Fruit fly (Drosophila melanogaster) whole organism, embryonic: Measurements from ENCODE around the gene CG31075.

Experiments used
- Atf6 ChIP-seq: fragments of 200-800 bp; sonication (Bioruptor generic); IDR thresholded peaks from 2 replicates; pipeline ENCODE4 v1.3.6; 2022; ENCODE audit warnings: missing biosample characterization, missing genetic modification characterization
- Bgb ChIP-seq: fragments of 200-800 bp; sonication (Bioruptor generic); IDR thresholded peaks from 2 replicates; pipeline ENCODE4 v1.3.6; 2022; ENCODE audit warnings: missing biosample characterization, missing genetic modification characterization; ENCODE audit not compliant: partially characterized antibody
- CG10543 ChIP-seq: fragments of 200-800 bp; sonication (Bioruptor generic); optimal IDR thresholded peaks from 3 replicates; lab custom pipeline; 2017; ENCODE audit warnings: missing biosample characterization, mild to moderate bottlenecking, missing genetic modification characterization, moderate library complexity
- CG11093 ChIP-seq: fragments of 200-800 bp; sonication (Bioruptor generic); IDR thresholded peaks from 3 replicates; pipeline ENCODE4 v1.3.6; 2022; ENCODE audit warnings: missing biosample characterization, missing genetic modification characterization
- CG13624 ChIP-seq: fragments of 200-800 bp; sonication (Bioruptor generic); optimal IDR thresholded peaks from 2 replicates; lab custom pipeline; 2016; ENCODE audit warnings: missing biosample characterization, missing genetic modification characterization
- CG13775 ChIP-seq: fragments of 200-800 bp; sonication (Bioruptor generic); optimal IDR thresholded peaks from 3 replicates; lab custom pipeline; 2017; ENCODE audit warnings: missing biosample characterization, mild to moderate bottlenecking, missing genetic modification characterization
- CG14014 ChIP-seq: fragments of 200-800 bp; sonication (Bioruptor generic); IDR thresholded peaks from 2 replicates; pipeline ENCODE4 v1.3.6; 2022; ENCODE audit warnings: missing biosample characterization, missing genetic modification characterization
- CG14667 ChIP-seq: fragments of 200-800 bp; sonication (Bioruptor generic); IDR thresholded peaks from 2 replicates; pipeline ENCODE4 v1.3.6; 2022; ENCODE audit warnings: missing biosample characterization, missing genetic modification characterization
- CG16813 ChIP-seq: fragments of 200-800 bp; sonication (Bioruptor generic); IDR thresholded peaks from 3 replicates; pipeline ENCODE4 v1.3.6; 2022; ENCODE audit warnings: missing biosample characterization, missing genetic modification characterization; ENCODE audit not compliant: partially characterized antibody
- CG17359 ChIP-seq: fragments of 200-800 bp; sonication (Bioruptor generic); optimal IDR thresholded peaks from 3 replicates; lab custom pipeline; 2018; ENCODE audit warnings: missing biosample characterization, mild to moderate bottlenecking, missing genetic modification characterization, moderate library complexity
- CG17912 ChIP-seq: fragments of 200-800 bp; sonication (Bioruptor generic); optimal IDR thresholded peaks from 2 replicates; lab custom pipeline; 2018; ENCODE audit warnings: missing biosample characterization, mild to moderate bottlenecking, missing genetic modification characterization
- CG1792 ChIP-seq: fragments of 200-800 bp; sonication (Bioruptor generic); optimal IDR thresholded peaks from 2 replicates; lab custom pipeline; 2016; ENCODE audit warnings: missing biosample characterization, missing genetic modification characterization
- CG1832 ChIP-seq: fragments of 200-800 bp; sonication (Bioruptor generic); optimal IDR thresholded peaks from 2 replicates; lab custom pipeline; 2017; ENCODE audit warnings: missing biosample characterization, mild to moderate bottlenecking, missing genetic modification characterization, inconsistent platforms
- CG30403 ChIP-seq: fragments of 200-800 bp; sonication (Bioruptor generic); optimal IDR thresholded peaks from 3 replicates; lab custom pipeline; 2016; ENCODE audit warnings: missing biosample characterization, missing genetic modification characterization
- CG31441 ChIP-seq: fragments of 200-800 bp; sonication (Bioruptor generic); IDR thresholded peaks from 2 replicates; pipeline ENCODE4 v1.3.6; 2022; ENCODE audit warnings: missing biosample characterization, missing genetic modification characterization
- CG32767 ChIP-seq: fragments of 200-800 bp; sonication (Bioruptor generic); IDR thresholded peaks from 2 replicates; pipeline ENCODE4 v1.3.6; 2022; ENCODE audit warnings: missing biosample characterization, missing genetic modification characterization
- CG4730 ChIP-seq: fragments of 200-800 bp; sonication (Bioruptor generic); IDR thresholded peaks from 2 replicates; pipeline ENCODE4 v1.3.6; 2022; ENCODE audit warnings: missing biosample characterization, missing genetic modification characterization
- CG8281 ChIP-seq: fragments of 200-800 bp; sonication (Bioruptor generic); optimal IDR thresholded peaks from 2 replicates; lab custom pipeline; 2018; ENCODE audit warnings: missing biosample characterization, mild to moderate bottlenecking, missing genetic modification characterization, moderate library complexity
- Dad ChIP-seq: fragments of 200-800 bp; sonication (Bioruptor generic); optimal IDR thresholded peaks from 3 replicates; lab custom pipeline; 2016; ENCODE audit warnings: missing biosample characterization, missing genetic modification characterization
- HLHmδ ChIP-seq: fragments of 200-800 bp; sonication (Bioruptor generic); optimal IDR thresholded peaks from 2 replicates; lab custom pipeline; 2018; ENCODE audit warnings: missing biosample characterization, mild to moderate bottlenecking, missing genetic modification characterization, moderate library complexity
- Med ChIP-seq: fragments of 200-800 bp; sonication (Bioruptor generic); peaks from one replicate; lab custom pipeline; 2016; ENCODE audit warnings: missing biosample characterization, missing genetic modification characterization, mild to moderate bottlenecking, inconsistent platforms, moderate library complexity
- Nf-YB ChIP-seq: fragments of 200-800 bp; sonication (Bioruptor generic); optimal IDR thresholded peaks from 3 replicates; lab custom pipeline; 2019; ENCODE audit warnings: missing biosample characterization, mild to moderate bottlenecking, missing genetic modification characterization, moderate library complexity
- Opbp ChIP-seq: fragments of 200-800 bp; sonication (Bioruptor generic); IDR thresholded peaks from 3 replicates; pipeline ENCODE4 v1.3.6; 2022; ENCODE audit warnings: missing biosample characterization, missing genetic modification characterization; ENCODE audit not compliant: partially characterized antibody
- Ptx1 ChIP-seq: fragments of 200-800 bp; sonication (Bioruptor generic); IDR thresholded peaks from 2 replicates; pipeline ENCODE4 v1.3.6; 2022; ENCODE audit warnings: missing biosample characterization, missing genetic modification characterization
- Stat92E ChIP-seq, 3 experiments: fragments of >200 bp in 2 of 3; fragments of 200-800 bp in 1 of 3; sonication (Bioruptor generic) in 1 of 3; optimal IDR thresholded peaks; 2 replicates each; lab custom pipeline; 2017 to 2019; ENCODE audit warnings: missing biosample characterization in 3 of 3, missing genetic modification characterization in 3 of 3, mild to moderate bottlenecking in 1 of 3, moderate library complexity in 1 of 3
- Taf1 ChIP-seq: fragments of 200-800 bp; sonication (Bioruptor generic); IDR thresholded peaks from 2 replicates; pipeline ENCODE4 v1.3.6; 2022; ENCODE audit warnings: missing biosample characterization, missing genetic modification characterization
- Trl ChIP-seq, 3 experiments: fragments of >200 bp in 2 of 3; fragments of 200-800 bp in 1 of 3; sonication (Bioruptor generic) in 1 of 3; optimal IDR thresholded peaks; 2 replicates in 1 of 3; 3 replicates in 2 of 3; lab custom pipeline; 2016 to 2017; ENCODE audit warnings: missing biosample characterization in 1 of 3, missing genetic modification characterization in 1 of 3
- Usf ChIP-seq: fragments of 200-800 bp; sonication (Bioruptor generic); optimal IDR thresholded peaks from 2 replicates; lab custom pipeline; 2017; ENCODE audit warnings: missing genotype, missing biosample characterization, missing genetic modification characterization
- ac ChIP-seq: fragments of 200-800 bp; sonication (Bioruptor generic); optimal IDR thresholded peaks from 3 replicates; lab custom pipeline; 2017; ENCODE audit warnings: missing biosample characterization, mild to moderate bottlenecking, missing genetic modification characterization
- br ChIP-seq: fragments of >200 bp; optimal IDR thresholded peaks from 2 replicates; lab custom pipeline; 2017
- croc ChIP-seq: fragments of 200-800 bp; sonication (Bioruptor generic); conservative IDR thresholded peaks from 3 replicates; pipeline ENCODE4 v1.3.6; 2022; ENCODE audit warnings: missing biosample characterization, missing genetic modification characterization
- crol ChIP-seq: fragments of 200-800 bp; sonication (Bioruptor generic); IDR thresholded peaks from 2 replicates; pipeline ENCODE4 v1.3.6; 2022; ENCODE audit warnings: missing biosample characterization, missing genetic modification characterization
- dysf ChIP-seq: fragments of 200-800 bp; sonication (Bioruptor generic); IDR thresholded peaks from 3 replicates; pipeline ENCODE4 v1.3.6; 2022; ENCODE audit warnings: missing biosample characterization, missing genetic modification characterization
- fd102C ChIP-seq: fragments of 200-800 bp; sonication (Bioruptor generic); optimal IDR thresholded peaks from 2 replicates; lab custom pipeline; 2018; ENCODE audit warnings: missing biosample characterization, mild to moderate bottlenecking, missing genetic modification characterization, moderate library complexity
- hbn ChIP-seq: fragments of 200-800 bp; sonication (Bioruptor generic); IDR thresholded peaks from 2 replicates; pipeline ENCODE4 v1.3.6; 2022; ENCODE audit warnings: missing biosample characterization, missing genetic modification characterization; ENCODE audit not compliant: partially characterized antibody
- ind ChIP-seq: fragments of 200-800 bp; sonication (Bioruptor generic); optimal IDR thresholded peaks from 3 replicates; lab custom pipeline; 2016; ENCODE audit warnings: missing biosample characterization, missing genetic modification characterization
- inv ChIP-seq: fragments of 200-800 bp; sonication (Bioruptor generic); IDR thresholded peaks from 2 replicates; pipeline ENCODE4 v1.3.6; 2022; ENCODE audit warnings: missing biosample characterization, missing genetic modification characterization; ENCODE audit not compliant: partially characterized antibody
- kay ChIP-seq: fragments of 200-800 bp; sonication (Bioruptor generic); optimal IDR thresholded peaks from 2 replicates; lab custom pipeline; 2016; ENCODE audit warnings: missing biosample characterization, missing genetic modification characterization
- nerfin-2 ChIP-seq: fragments of 200-800 bp; sonication (Bioruptor generic); IDR thresholded peaks from 2 replicates; pipeline ENCODE4 v1.3.6; 2022; ENCODE audit warnings: missing biosample characterization, missing genetic modification characterization; ENCODE audit not compliant: partially characterized antibody
- odd ChIP-seq: fragments of 200-800 bp; sonication (Bioruptor generic); optimal IDR thresholded peaks from 2 replicates; lab custom pipeline; 2017; ENCODE audit warnings: missing biosample characterization, mild to moderate bottlenecking, missing genetic modification characterization
- prd ChIP-seq, 3 experiments: fragments of >200 bp in 2 of 3; fragments of 200-800 bp in 1 of 3; sonication (Bioruptor generic) in 1 of 3; optimal IDR thresholded peaks in 2 of 3; IDR thresholded peaks in 1 of 3; 2 replicates in 2 of 3; 3 replicates in 1 of 3; pipeline versions ENCODE4 v1.3.6 to Lab custom; 2017 to 2022; ENCODE audit warnings: missing biosample characterization in 1 of 3, missing genetic modification characterization in 1 of 3
- run ChIP-seq: fragments of 200-800 bp; sonication (Bioruptor generic); optimal IDR thresholded peaks from 3 replicates; lab custom pipeline; 2018; ENCODE audit warnings: missing biosample characterization, mild to moderate bottlenecking, missing genetic modification characterization
- salm ChIP-seq: fragments of 200-800 bp; sonication (Bioruptor generic); optimal IDR thresholded peaks from 2 replicates; lab custom pipeline; 2018; ENCODE audit warnings: missing biosample characterization, mild to moderate bottlenecking, missing genetic modification characterization
- ssp ChIP-seq: fragments of 200-800 bp; sonication (Bioruptor generic); IDR thresholded peaks from 2 replicates; pipeline ENCODE4 v1.3.6; 2022; ENCODE audit warnings: missing biosample characterization, missing genetic modification characterization
- tin ChIP-seq: fragments of 200-800 bp; sonication (Bioruptor generic); optimal IDR thresholded peaks from 3 replicates; lab custom pipeline; 2016; ENCODE audit warnings: missing biosample characterization, missing genetic modification characterization
- tio ChIP-seq: fragments of 200-800 bp; sonication (Bioruptor generic); optimal IDR thresholded peaks from 2 replicates; lab custom pipeline; 2017; ENCODE audit warnings: missing biosample characterization, missing genetic modification characterization, inconsistent platforms
- toy ChIP-seq: fragments of 200-800 bp; sonication (Bioruptor generic); IDR thresholded peaks from 2 replicates; pipeline ENCODE4 v1.3.6; 2022; ENCODE audit warnings: missing biosample characterization, missing genetic modification characterization
- trh ChIP-seq: fragments of 200-800 bp; sonication (Bioruptor generic); optimal IDR thresholded peaks from 2 replicates; lab custom pipeline; 2016; ENCODE audit warnings: missing biosample characterization, missing genetic modification characterization
- wek ChIP-seq: fragments of 200-800 bp; sonication (Bioruptor generic); optimal IDR thresholded peaks from 3 replicates; lab custom pipeline; 2018; ENCODE audit warnings: missing biosample characterization, mild to moderate bottlenecking, missing genetic modification characterization, moderate library complexity

Gene CG31075

dm6 chr3R:26952857-26953477 lies 35.4 kb downstream of the CG31075 start (continued):
- TF ChIP-seq kay (GFP tag; lab: Kevin White, UChicago) (no peak), CG32767 (GFP tag; lab: Robert Waterston, UW) (0 out of 2 replicates have a peak, but pooled peaks have one; percentile 30), Atf6 (GFP tag; lab: Robert Waterston, UW) (no peak), crol (GFP tag; lab: Robert Waterston, UW) (no peak), HLHmδ (GFP tag; lab: Kevin White, UChicago) (no peak), tin (GFP tag; lab: Kevin White, UChicago) (no peak), CG17912 (GFP tag; lab: Kevin White, UChicago) (no peak), CG31441 (GFP tag; lab: Robert Waterston, UW) (no peak), CG8281 (tag; lab: Kevin White, UChicago) (no peak), hbn (GFP tag; lab: Robert Waterston, UW) (no peak), br (lab: Kevin White, UChicago) (no peak), Stat92E (GFP tag; optimal IDR thresholded peaks at IDR 0.05; lab: Kevin White, UChicago) (no peak), run (tag; lab: Kevin White, UChicago) (no peak), wek (GFP tag; lab: Kevin White, UChicago) (no peak), CG11093 (GFP tag; lab: Robert Waterston, UW) (no peak), nerfin-2 (GFP tag; lab: Robert Waterston, UW) (no peak), Bgb (GFP tag; lab: Robert Waterston, UW) (peak; percentile 22; the same call in 1 of the 2 replicates), ac (GFP tag; lab: Kevin White, UChicago) (no peak), ind (GFP tag; lab: Kevin White, UChicago) (no peak), CG17359 (tag; lab: Kevin White, UChicago) (no peak), CG30403 (no peak), Opbp (no peak), CG1832 (GFP tag; lab: Kevin White, UChicago) (no peak), trh (GFP tag; lab: Kevin White, UChicago) (no peak), Usf (GFP tag; lab: Kevin White, UChicago) (no peak), tio (GFP tag; lab: Kevin White, UChicago) (no peak), Taf1 (GFP tag; lab: Robert Waterston, UW) (no peak), fd102C (no peak), CG13775 (no peak), dysf (GFP tag; lab: Robert Waterston, UW) (0 out of 3 replicates have a peak, but pooled peaks have one; percentile 8), CG14014 (GFP tag; lab: Robert Waterston, UW) (no peak), Trl (optimal IDR thresholded peaks at IDR 0.05; lab: Kevin White, UChicago) (no peak), Trl (GFP tag; optimal IDR thresholded peaks at IDR 0.05; lab: Kevin White, UChicago) (no peak), CG10543 (no peak)

dm6 chr3R:26952200-26952856 lies 36.0 kb downstream of the CG31075 start:
- peak; percentile 11; the same call in 1 of the 2 replicates for TF ChIP-seq Atf6 (GFP tag; lab: Robert Waterston, UW)
- no peak for TF ChIP-seq prd (optimal IDR thresholded peaks at IDR 0.05; lab: Kevin White, UChicago)
- TF ChIP-seq prd (GFP tag; IDR thresholded peaks at IDR 0.05; lab: Robert Waterston, UW), result no peak
- no peak for TF ChIP-seq toy (GFP tag; lab: Robert Waterston, UW)
- no peak for TF ChIP-seq croc (GFP tag; lab: Robert Waterston, UW)
- TF ChIP-seq odd (GFP tag; lab: Kevin White, UChicago), result no peak
- peak; percentile 2 for TF ChIP-seq CG1792 (GFP tag; lab: Kevin White, UChicago)
- TF ChIP-seq Med (GFP tag; lab: Kevin White, UChicago), result peak; percentile 91
- peak; percentile 30 for TF ChIP-seq CG13624
- no peak for TF ChIP-seq Dad (GFP tag; lab: Kevin White, UChicago)
- no peak for TF ChIP-seq CG14667
- no peak for TF ChIP-seq CG16813
- no peak for TF ChIP-seq salm (tag; lab: Kevin White, UChicago)
- no peak for TF ChIP-seq Ptx1 (GFP tag; lab: Robert Waterston, UW)
- no peak for TF ChIP-seq inv (GFP tag; lab: Robert Waterston, UW)
- no peak for TF ChIP-seq ssp (GFP tag; lab: Robert Waterston, UW)
- no peak for TF ChIP-seq Nf-YB (GFP tag; lab: Kevin White, UChicago)
- TF ChIP-seq CG4730 (GFP tag; lab: Robert Waterston, UW), result no peak
